Worm (Caenorhabditis elegans) whole organism, mixed stage, embryonic: ENCODE results near the gene C54E10.6.

Experiments
- M03D4.4 ChIP-seq: sonication (generic microtip); optimal IDR thresholded peaks from 2 replicates; lab custom pipeline; 2017; ENCODE audit warnings: mild to moderate bottlenecking, missing genetic modification characterization, missing compliant biosample characterization
- blmp-1 ChIP-seq: fragments of 150-350 bp; optimal IDR thresholded peaks from 2 replicates; lab custom pipeline; 2014; ENCODE audit warnings: missing biosample characterization, missing genetic modification characterization
- ceh-39 ChIP-seq: fragments of 150-350 bp; optimal IDR thresholded peaks from 2 replicates; lab custom pipeline; 2014; ENCODE audit warnings: missing biosample characterization, missing genetic modification characterization
- ces-1 ChIP-seq: fragments of 150-350 bp; optimal IDR thresholded peaks from 2 replicates; lab custom pipeline; 2014; ENCODE audit warnings: missing biosample characterization, missing genetic modification reagents, missing genetic modification characterization
- drap-1 ChIP-seq: fragments of 200-800 bp; sonication (Bioruptor generic); optimal IDR thresholded peaks from 3 replicates; lab custom pipeline; 2018; ENCODE audit warnings: mild to moderate bottlenecking, missing genetic modification characterization, missing compliant biosample characterization
- elt-1 ChIP-seq: sonication (generic microtip); optimal IDR thresholded peaks from 2 replicates; lab custom pipeline; 2017; ENCODE audit warnings: missing genetic modification characterization, mild to moderate bottlenecking, missing compliant biosample characterization, antibody characterized with exemption, moderate library complexity, borderline replicate concordance; ENCODE audit not compliant: insufficient read depth
- lin-13 ChIP-seq: fragments of 150-350 bp; optimal IDR thresholded peaks from 2 replicates; lab custom pipeline; 2014; ENCODE audit warnings: missing biosample characterization, missing genetic modification characterization
- nhr-12 ChIP-seq: fragments of 150-350 bp; optimal IDR thresholded peaks from 2 replicates; lab custom pipeline; 2014; ENCODE audit warnings: missing biosample characterization, missing genetic modification characterization
- nhr-237 ChIP-seq: fragments of 150-350 bp; optimal IDR thresholded peaks from 2 replicates; lab custom pipeline; 2014; ENCODE audit warnings: missing biosample characterization, missing genetic modification characterization
- nhr-76 ChIP-seq: sonication (generic microtip); optimal IDR thresholded peaks from 2 replicates; lab custom pipeline; 2017; ENCODE audit warnings: missing biosample characterization, missing genetic modification characterization
- pha-4 ChIP-seq: fragments of 150-350 bp; optimal IDR thresholded peaks from 2 replicates; lab custom pipeline; 2018; ENCODE audit warnings: missing biosample characterization, missing genetic modification reagents, missing genetic modification characterization
- unc-62 ChIP-seq: fragments of 150-350 bp; optimal IDR thresholded peaks from 2 replicates; lab custom pipeline; 2014; ENCODE audit warnings: missing biosample characterization, missing genetic modification reagents, missing genetic modification characterization

- no peak for TF ChIP-seq ces-1 (GFP tag; lab: Kevin White, UChicago)
- no peak for TF ChIP-seq pha-4
- no peak for TF ChIP-seq nhr-12 (tag; lab: Kevin White, UChicago)
- TF ChIP-seq drap-1 (GFP tag; lab: Kevin White, UChicago), result no peak
- no peak for TF ChIP-seq elt-1 (tag; lab: Kevin White, UChicago)
- no peak for TF ChIP-seq nhr-76 (tag; lab: Kevin White, UChicago)
- TF ChIP-seq M03D4.4 (tag; lab: Kevin White, UChicago), result no peak
- TF ChIP-seq lin-13 (tag; lab: Kevin White, UChicago), result no peak
- no peak for TF ChIP-seq unc-62 (GFP tag; lab: Kevin White, UChicago)
- TF ChIP-seq nhr-237 (tag; lab: Kevin White, UChicago), result no peak
- TF ChIP-seq ceh-39 (tag; lab: Kevin White, UChicago), result no peak
- TF ChIP-seq blmp-1, result no peak
These were observed 11.1 kb upstream of the C54E10.6 start, which contains the start of gene ncs-5 for ce11 chrV:18819643-18820042.
